Worm (Caenorhabditis elegans): ENCODE results near the gene C09B8.3.

DNA sequence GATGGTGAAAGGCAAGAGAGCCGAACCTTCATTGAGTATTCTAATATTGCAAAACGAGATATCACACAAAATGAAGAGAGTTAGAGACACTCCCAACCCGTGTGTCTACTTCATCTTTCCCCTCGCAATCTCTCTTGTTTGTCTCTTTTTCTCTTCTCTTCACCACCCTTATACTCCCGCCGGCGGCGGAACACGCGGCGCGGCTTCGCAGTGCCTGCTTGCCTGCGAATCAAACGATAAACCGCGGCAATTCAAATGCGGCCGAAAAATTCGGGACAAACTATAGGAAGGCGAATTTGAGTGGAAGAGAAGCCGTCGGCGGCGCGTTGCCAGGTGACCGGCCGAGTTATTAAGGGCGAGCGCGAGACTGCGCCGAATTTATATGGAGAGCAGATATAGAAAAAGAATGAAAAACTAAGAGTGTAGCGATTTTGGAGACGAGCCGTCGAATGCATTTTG is 25.9 kb downstream of the C09B8.3 start, which contains the start of gene klp-13:
- TF ChIP-seq T22C8.4 (GFP tag; IDR thresholded peaks at IDR 0.05) (no peak), ztf-23 (GFP tag; IDR thresholded peaks at IDR 0.05) (peak; percentile 54; the same call in 1 of the 2 replicates), flt-1 (GFP tag; IDR thresholded peaks at IDR 0.05) (peak; percentile 41; the same call in 1 of the 2 replicates), klf-2 (GFP tag; conservative IDR thresholded peaks at IDR 0.05) (no peak), ztf-29 (GFP tag; IDR thresholded peaks at IDR 0.05) (peak; percentile 62; the same call in 1 of the 2 replicates), cog-1 (tag; optimal IDR thresholded peaks at IDR 0.05) (peak; percentile 91)
